Worm (Caenorhabditis elegans) whole organism, late embryonic: ENCODE results near the gene T13F2.6.

Source experiments
- C38D4.7 ChIP-seq: fragments of 200-800 bp; sonication (Bioruptor generic); optimal IDR thresholded peaks from 2 replicates; lab custom pipeline; 2018; ENCODE audit warnings: mild to moderate bottlenecking, missing genetic modification characterization, moderate library complexity, missing compliant biosample characterization
- F13H6.1 ChIP-seq: sonication (generic microtip); optimal IDR thresholded peaks from 2 replicates; lab custom pipeline; 2016; ENCODE audit warnings: missing genetic modification characterization, missing compliant biosample characterization
- T23F11.4 ChIP-seq: fragments of 200-800 bp; sonication (Bioruptor generic); optimal IDR thresholded peaks from 2 replicates; lab custom pipeline; 2018; ENCODE audit warnings: mild to moderate bottlenecking, missing genetic modification characterization, missing compliant biosample characterization
- ahr-1 ChIP-seq: sonication (generic microtip); optimal IDR thresholded peaks from 2 replicates; lab custom pipeline; 2016; ENCODE audit warnings: missing genetic modification characterization, missing compliant biosample characterization
- ceh-14 ChIP-seq: sonication (generic microtip); optimal IDR thresholded peaks from 2 replicates; lab custom pipeline; 2016; ENCODE audit warnings: missing genotype, missing genetic modification characterization, missing compliant biosample characterization
- ceh-19 ChIP-seq: fragments of 200-800 bp; sonication (Bioruptor generic); optimal IDR thresholded peaks from 2 replicates; lab custom pipeline; 2018; ENCODE audit warnings: mild to moderate bottlenecking, missing genetic modification characterization, missing compliant biosample characterization
- ceh-2 ChIP-seq: sonication (generic microtip); optimal IDR thresholded peaks from 2 replicates; lab custom pipeline; 2016; ENCODE audit warnings: missing genotype, missing genetic modification characterization, missing compliant biosample characterization
- ceh-24 ChIP-seq: sonication (generic microtip); optimal IDR thresholded peaks from 2 replicates; lab custom pipeline; 2016; ENCODE audit warnings: mild to moderate bottlenecking, missing genetic modification characterization, missing compliant biosample characterization
- ceh-31 ChIP-seq: sonication (generic microtip); optimal IDR thresholded peaks from 2 replicates; lab custom pipeline; 2016; ENCODE audit warnings: missing genetic modification characterization, missing compliant biosample characterization
- ceh-45 ChIP-seq: fragments of 200-800 bp; sonication (Bioruptor generic); IDR thresholded peaks from 2 replicates; pipeline ENCODE4 v1.3.6; 2022; ENCODE audit warnings: missing genetic modification reagents, missing genetic modification characterization, missing compliant biosample characterization
- ceh-48 ChIP-seq: sonication (generic microtip); optimal IDR thresholded peaks from 2 replicates; lab custom pipeline; 2016; ENCODE audit warnings: missing genetic modification characterization, inconsistent platforms, missing compliant biosample characterization
- ceh-6 ChIP-seq: fragments of 200-800 bp; sonication (Bioruptor generic); optimal IDR thresholded peaks from 2 replicates; lab custom pipeline; 2018; ENCODE audit warnings: mild to moderate bottlenecking, missing genetic modification characterization, missing compliant biosample characterization
- dmd-4 ChIP-seq: sonication (generic microtip); optimal IDR thresholded peaks from 2 replicates; lab custom pipeline; 2016; ENCODE audit warnings: borderline replicate concordance, missing genetic modification characterization, missing compliant biosample characterization
- ets-4 ChIP-seq: sonication (generic microtip); optimal IDR thresholded peaks from 2 replicates; lab custom pipeline; 2016; ENCODE audit warnings: missing genetic modification characterization, missing compliant biosample characterization
- fkh-10 ChIP-seq: fragments of 150-350 bp; optimal IDR thresholded peaks from 2 replicates; lab custom pipeline; 2014; ENCODE audit warnings: missing biosample characterization, missing genetic modification reagents, missing genetic modification characterization
- fkh-6 ChIP-seq: sonication (generic microtip); optimal IDR thresholded peaks from 2 replicates; lab custom pipeline; 2016; ENCODE audit warnings: missing genetic modification characterization, missing compliant biosample characterization
- gmeb-2 ChIP-seq: sonication (generic microtip); optimal IDR thresholded peaks from 2 replicates; lab custom pipeline; 2016; ENCODE audit warnings: missing genetic modification characterization, inconsistent platforms, missing compliant biosample characterization
- hlh-13 ChIP-seq: fragments of 200-800 bp; sonication (Bioruptor generic); optimal IDR thresholded peaks from 2 replicates; lab custom pipeline; 2018; ENCODE audit warnings: mild to moderate bottlenecking, missing genetic modification characterization, missing compliant biosample characterization
- hlh-15 ChIP-seq: sonication (generic microtip); optimal IDR thresholded peaks from 2 replicates; lab custom pipeline; 2016; ENCODE audit warnings: missing genetic modification characterization, missing compliant biosample characterization
- hlh-6 ChIP-seq: sonication (generic microtip); optimal IDR thresholded peaks from 2 replicates; lab custom pipeline; 2016; ENCODE audit warnings: missing genotype, missing genetic modification characterization, missing compliant biosample characterization
- hlh-8 ChIP-seq: sonication (generic microtip); optimal IDR thresholded peaks from 2 replicates; lab custom pipeline; 2016; ENCODE audit warnings: missing genotype, missing genetic modification characterization, missing compliant biosample characterization
- madf-2 ChIP-seq: sonication (generic microtip); optimal IDR thresholded peaks from 2 replicates; lab custom pipeline; 2017; ENCODE audit warnings: missing genetic modification characterization, missing compliant biosample characterization
- nhr-11 ChIP-seq: fragments of 150-350 bp; optimal IDR thresholded peaks from 2 replicates; lab custom pipeline; 2014; ENCODE audit warnings: missing biosample characterization, missing genetic modification characterization
- odd-2 ChIP-seq: sonication (generic microtip); optimal IDR thresholded peaks from 2 replicates; lab custom pipeline; 2017; ENCODE audit warnings: antibody characterized with exemption, mild to moderate bottlenecking, missing genetic modification characterization, missing compliant biosample characterization
- pag-3 ChIP-seq: sonication (generic microtip); optimal IDR thresholded peaks from 2 replicates; lab custom pipeline; 2016; ENCODE audit warnings: missing compliant biosample characterization, missing genetic modification characterization, borderline replicate concordance
- pha-2 ChIP-seq: sonication (generic microtip); optimal IDR thresholded peaks from 2 replicates; lab custom pipeline; 2017; ENCODE audit warnings: mild to moderate bottlenecking, missing genetic modification characterization, missing compliant biosample characterization
- pha-4 ChIP-seq: fragments of 150-350 bp; optimal IDR thresholded peaks from 2 replicates; lab custom pipeline; 2018; ENCODE audit warnings: missing biosample characterization, missing genetic modification reagents, missing genetic modification characterization
- pqm-1 ChIP-seq: sonication (generic microtip); optimal IDR thresholded peaks from 2 replicates; lab custom pipeline; 2016; ENCODE audit warnings: missing genetic modification characterization, missing compliant biosample characterization
- pros-1 ChIP-seq: fragments of 150-350 bp; optimal IDR thresholded peaks from 2 replicates; lab custom pipeline; 2014; ENCODE audit warnings: missing biosample characterization, missing genetic modification reagents, missing genetic modification characterization
- sdc-2 ChIP-seq: sonication (generic microtip); optimal IDR thresholded peaks from 2 replicates; lab custom pipeline; 2016; ENCODE audit warnings: missing genotype, missing genetic modification characterization, missing compliant biosample characterization
- sox-2 ChIP-seq: fragments of 200-800 bp; sonication (Bioruptor generic); IDR thresholded peaks from 2 replicates; pipeline ENCODE4 v1.3.6; 2022; ENCODE audit warnings: missing genetic modification reagents, missing genetic modification characterization, missing compliant biosample characterization
- syd-9 ChIP-seq: sonication (generic microtip); optimal IDR thresholded peaks from 2 replicates; lab custom pipeline; 2016; ENCODE audit warnings: mild to moderate bottlenecking, missing genetic modification characterization, moderate library complexity, missing compliant biosample characterization
- tbx-2 ChIP-seq: sonication (generic microtip); optimal IDR thresholded peaks from 2 replicates; lab custom pipeline; 2016; ENCODE audit warnings: missing genetic modification characterization, missing compliant biosample characterization
- tbx-7 ChIP-seq: sonication (generic microtip); optimal IDR thresholded peaks from 2 replicates; lab custom pipeline; 2016; ENCODE audit warnings: missing genotype, missing genetic modification characterization, missing compliant biosample characterization
- ttx-3 ChIP-seq: sonication (generic microtip); optimal IDR thresholded peaks from 2 replicates; lab custom pipeline; 2016; ENCODE audit warnings: missing genetic modification reagents, missing genetic modification characterization, missing compliant biosample characterization
- unc-3 ChIP-seq, 2 experiments: fragments of 200-800 bp in 1 of 2; sonication (Bioruptor generic) in 1 of 2; sonication (generic microtip) in 1 of 2; conservative IDR thresholded peaks in 1 of 2; optimal IDR thresholded peaks in 1 of 2; 2 replicates each; pipeline versions ENCODE4 v1.3.6 to Lab custom; 2016 to 2022; ENCODE audit warnings: missing compliant biosample characterization in 2 of 2, missing genetic modification characterization in 2 of 2, missing genetic modification reagents in 1 of 2
- unc-42 ChIP-seq: sonication (generic microtip); optimal IDR thresholded peaks from 2 replicates; lab custom pipeline; 2016; ENCODE audit warnings: missing genotype, missing genetic modification characterization, missing compliant biosample characterization
- unc-55 ChIP-seq: sonication (generic microtip); optimal IDR thresholded peaks from 2 replicates; lab custom pipeline; 2017; ENCODE audit warnings: missing biosample characterization, missing genetic modification reagents, missing genetic modification characterization
- unc-86 ChIP-seq: sonication (generic microtip); optimal IDR thresholded peaks from 2 replicates; lab custom pipeline; 2016; ENCODE audit warnings: missing genetic modification characterization, missing compliant biosample characterization

T13F2.6 gene

DNA sequence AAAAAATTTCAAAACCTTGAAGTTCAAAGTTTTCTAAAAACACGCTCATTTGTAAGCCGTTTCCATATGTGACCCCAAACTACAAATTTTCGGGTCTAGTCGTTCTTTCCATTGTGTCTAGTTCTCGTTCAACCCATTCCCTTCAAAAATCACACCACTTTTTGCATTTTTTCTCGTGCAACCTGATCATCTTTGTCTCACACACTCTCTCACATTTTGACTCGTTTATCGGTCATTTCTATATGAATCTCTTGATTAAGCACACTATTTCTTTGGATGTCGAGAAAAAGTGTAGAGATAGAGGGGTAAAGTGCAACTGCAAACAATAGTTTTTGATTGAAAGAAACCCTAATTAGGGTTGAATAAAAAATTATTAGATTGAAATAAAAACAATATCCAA lies 25.4 kb downstream of the T13F2.6 start:
- no peak for TF ChIP-seq pag-3 (tag; lab: Kevin White, UChicago)
- TF ChIP-seq unc-42, result peak; percentile 6
- no peak for TF ChIP-seq ceh-2 (tag; lab: Kevin White, UChicago)
- no peak for TF ChIP-seq F13H6.1 (tag; lab: Kevin White, UChicago)

- no peak for TF ChIP-seq nhr-11 (tag; lab: Kevin White, UChicago)
- no peak for TF ChIP-seq syd-9 (tag; lab: Kevin White, UChicago)
- no peak for TF ChIP-seq ceh-45 (GFP tag; lab: Robert Waterston, UW)
- TF ChIP-seq ceh-2 (tag; lab: Kevin White, UChicago), result no peak
- no peak for TF ChIP-seq pha-4
- no peak for TF ChIP-seq sox-2
- no peak for TF ChIP-seq hlh-6 (tag; lab: Kevin White, UChicago)
- TF ChIP-seq pag-3 (tag; lab: Kevin White, UChicago), result no peak
- no peak for TF ChIP-seq fkh-10 (GFP tag; lab: Kevin White, UChicago)
- no peak for TF ChIP-seq hlh-15 (tag; lab: Kevin White, UChicago)
- TF ChIP-seq ceh-14 (tag; lab: Kevin White, UChicago), result no peak
- no peak for TF ChIP-seq sdc-2
- TF ChIP-seq unc-55 (GFP tag; lab: Kevin White, UChicago), result no peak
- TF ChIP-seq pros-1 (tag; lab: Kevin White, UChicago), result no peak
- TF ChIP-seq madf-2 (tag; lab: Kevin White, UChicago), result no peak
- TF ChIP-seq ceh-19 (GFP tag; lab: Kevin White, UChicago), result no peak
- no peak for TF ChIP-seq tbx-2 (tag; lab: Kevin White, UChicago)
Observed at ce11 chrIV:9810633-9811032, 32.5 kb downstream of the T13F2.6 start, which contains the start of gene dct-15. Gene dct-15, minus strand, starts transcription at chrIV:9810733.

DNA sequence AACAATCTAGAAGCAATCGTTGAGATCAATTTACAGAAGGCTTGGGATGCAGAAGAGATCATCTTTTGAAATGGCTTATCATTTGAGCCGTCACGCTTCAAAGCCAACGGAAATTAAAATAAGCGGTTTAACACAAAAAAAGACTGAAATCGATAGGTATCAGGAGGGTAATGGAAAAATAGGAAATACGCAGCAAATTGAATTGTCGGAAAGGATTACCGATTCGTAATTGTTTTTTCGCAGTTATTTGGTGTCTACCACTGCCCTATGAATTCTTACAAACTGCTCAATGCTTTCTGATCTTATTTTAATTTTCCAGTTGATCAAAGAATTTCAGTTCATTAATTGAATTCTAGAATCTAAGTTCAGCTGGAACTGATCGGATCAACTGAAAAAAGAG lies 33.4 kb downstream of the T13F2.6 start:
- TF ChIP-seq ceh-14 (tag; lab: Kevin White, UChicago), result no peak

- TF ChIP-seq hlh-6 (tag; lab: Kevin White, UChicago) (no peak), unc-3 (GFP tag; conservative IDR thresholded peaks at IDR 0.05; lab: Robert Waterston, UW) (no peak), unc-3 (tag; optimal IDR thresholded peaks at IDR 0.05; lab: Kevin White, UChicago) (no peak), ceh-31 (no peak), ahr-1 (no peak), ceh-48 (tag; lab: Kevin White, UChicago) (no peak), tbx-2 (tag; lab: Kevin White, UChicago) (no peak), ceh-24 (no peak), odd-2 (tag; lab: Kevin White, UChicago) (no peak), ceh-2 (tag; lab: Kevin White, UChicago) (no peak), ttx-3 (tag; lab: Kevin White, UChicago) (no peak), hlh-8 (tag; lab: Kevin White, UChicago) (no peak), ets-4 (no peak), pqm-1 (tag; lab: Kevin White, UChicago) (no peak), fkh-6 (no peak), tbx-7 (tag; lab: Kevin White, UChicago) (no peak), dmd-4 (tag; lab: Kevin White, UChicago) (no peak), gmeb-2 (tag; lab: Kevin White, UChicago) (no peak), sox-2 (no peak), hlh-13 (GFP tag; lab: Kevin White, UChicago) (no peak)
Observed at ce11 chrIV:9815432-9815831, 37.3 kb downstream of the T13F2.6 start, which contains the start of gene egl-20. Gene egl-20, minus strand, starts transcription at chrIV:9815532.

DNA sequence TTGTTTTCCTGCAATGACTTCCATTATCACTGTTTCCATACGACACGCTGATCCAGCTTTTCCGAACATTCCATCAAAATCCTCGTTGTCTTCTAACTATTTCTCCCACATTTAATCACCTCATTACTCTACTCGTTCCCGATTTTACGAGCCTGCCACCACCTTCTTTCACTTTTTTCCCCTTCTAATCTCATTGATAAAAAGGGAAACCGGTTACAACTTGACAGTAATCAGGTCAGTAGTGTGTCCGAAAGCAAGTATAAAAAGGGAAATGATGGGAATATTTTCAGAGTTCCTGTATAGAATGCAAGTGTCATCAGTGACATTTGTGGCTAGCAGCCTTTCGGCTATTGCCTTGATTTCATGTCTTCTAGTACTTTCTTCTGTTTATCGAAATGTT lies 43.5 kb downstream of the T13F2.6 start, which contains the start of gene col-123:
Gene col-123 (plus strand): TSS at position 301 of the 400 bp plus-strand sequence.
- TF ChIP-seq pha-2 (tag; lab: Kevin White, UChicago) (no peak), hlh-13 (GFP tag; lab: Kevin White, UChicago) (no peak), C38D4.7 (GFP tag; lab: Kevin White, UChicago) (no peak), unc-86 (tag; lab: Kevin White, UChicago) (no peak), pros-1 (tag; lab: Kevin White, UChicago) (no peak), ceh-6 (GFP tag; lab: Kevin White, UChicago) (no peak), T23F11.4 (GFP tag; lab: Kevin White, UChicago) (no peak), ets-4 (no peak)
